Fruit fly (Drosophila melanogaster) whole organism, embryonic: ENCODE data around the gene Sfp33A4.

Source experiments
- Ada2b ChIP-seq: fragments of 200-800 bp; sonication (Bioruptor generic); IDR thresholded peaks from 2 replicates; pipeline ENCODE4 v1.3.6; 2022; ENCODE audit warnings: missing biosample characterization, missing genetic modification characterization
- Atf-2 ChIP-seq: fragments of 200-800 bp; sonication (Bioruptor generic); optimal IDR thresholded peaks from 2 replicates; lab custom pipeline; 2016; ENCODE audit warnings: missing biosample characterization, missing genetic modification characterization
- CG10321 ChIP-seq: fragments of 200-800 bp; sonication (Bioruptor generic); IDR thresholded peaks from 2 replicates; pipeline ENCODE4 v1.3.6; 2022; ENCODE audit warnings: missing biosample characterization, missing genetic modification characterization
- CG11247 ChIP-seq: fragments of 200-800 bp; sonication (Bioruptor generic); IDR thresholded peaks from 2 replicates; pipeline ENCODE4 v1.3.6; 2022; ENCODE audit warnings: missing biosample characterization, missing genetic modification characterization
- CG13424 ChIP-seq: fragments of 200-800 bp; sonication (Bioruptor generic); optimal IDR thresholded peaks from 2 replicates; lab custom pipeline; 2019; ENCODE audit warnings: missing biosample characterization, mild to moderate bottlenecking, missing genetic modification characterization, moderate library complexity
- CG15011 ChIP-seq: fragments of 200-800 bp; sonication (Bioruptor generic); optimal IDR thresholded peaks from 3 replicates; lab custom pipeline; 2018; ENCODE audit warnings: missing biosample characterization, mild to moderate bottlenecking, missing genetic modification characterization
- CG15514 ChIP-seq: fragments of 200-800 bp; sonication (Bioruptor generic); optimal IDR thresholded peaks from 3 replicates; lab custom pipeline; 2017; ENCODE audit warnings: missing biosample characterization, missing genetic modification characterization, mild to moderate bottlenecking, moderate library complexity, missing genetic modification reagents
- CG17612 ChIP-seq: fragments of 200-800 bp; sonication (Bioruptor generic); IDR thresholded peaks from 2 replicates; pipeline ENCODE4 v1.3.6; 2022; ENCODE audit warnings: missing biosample characterization, missing genetic modification characterization
- CG17829 ChIP-seq: fragments of 200-800 bp; optimal IDR thresholded peaks from 2 replicates; lab custom pipeline; 2019; ENCODE audit warnings: missing biosample characterization, mild to moderate bottlenecking, missing genetic modification characterization, moderate library complexity
- CG18262 ChIP-seq: fragments of 200-800 bp; optimal IDR thresholded peaks from 3 replicates; lab custom pipeline; 2019; ENCODE audit warnings: missing biosample characterization, mild to moderate bottlenecking, missing genetic modification characterization, moderate library complexity
- CG2199 ChIP-seq: fragments of 200-800 bp; sonication (Bioruptor generic); IDR thresholded peaks from 3 replicates; pipeline ENCODE4 v1.3.6; 2022; ENCODE audit warnings: missing biosample characterization, missing genetic modification characterization
- CG32772 ChIP-seq: fragments of 200-800 bp; sonication (Bioruptor generic); IDR thresholded peaks from 2 replicates; pipeline ENCODE4 v1.3.6; 2022; ENCODE audit warnings: missing biosample characterization, missing genetic modification characterization
- CG34224 ChIP-seq: fragments of 200-800 bp; sonication (Bioruptor generic); IDR thresholded peaks from 3 replicates; pipeline ENCODE4 v1.3.6; 2022; ENCODE audit warnings: missing biosample characterization, missing genetic modification characterization; ENCODE audit not compliant: partially characterized antibody
- CG4328 ChIP-seq: fragments of 200-800 bp; sonication (Bioruptor generic); optimal IDR thresholded peaks from 3 replicates; lab custom pipeline; 2017; ENCODE audit warnings: missing biosample characterization, missing genetic modification reagents, missing genetic modification characterization
- CG4730 ChIP-seq: fragments of 200-800 bp; sonication (Bioruptor generic); IDR thresholded peaks from 2 replicates; pipeline ENCODE4 v1.3.6; 2022; ENCODE audit warnings: missing biosample characterization, missing genetic modification characterization
- CG4820 ChIP-seq: fragments of 200-800 bp; sonication (Bioruptor generic); optimal IDR thresholded peaks from 3 replicates; lab custom pipeline; 2016; ENCODE audit warnings: missing biosample characterization, missing genetic modification characterization
- CG4854 ChIP-seq: fragments of 200-800 bp; sonication (Bioruptor generic); optimal IDR thresholded peaks from 2 replicates; lab custom pipeline; 2016; ENCODE audit warnings: missing biosample characterization, missing genetic modification characterization, inconsistent platforms
- CG6175 ChIP-seq: fragments of 200-800 bp; sonication (Bioruptor generic); IDR thresholded peaks from 3 replicates; pipeline ENCODE4 v1.3.6; 2022; ENCODE audit warnings: missing biosample characterization, missing genetic modification characterization
- CG7745 ChIP-seq: fragments of 200-800 bp; sonication (Bioruptor generic); optimal IDR thresholded peaks from 2 replicates; lab custom pipeline; 2018; ENCODE audit warnings: missing biosample characterization, mild to moderate bottlenecking, missing genetic modification characterization, moderate library complexity
- CG8089 ChIP-seq: fragments of 200-800 bp; sonication (Bioruptor generic); optimal IDR thresholded peaks from 3 replicates; lab custom pipeline; 2016; ENCODE audit warnings: missing biosample characterization, missing genetic modification characterization
- CG8290 ChIP-seq, 3 experiments: fragments of 200-800 bp; sonication (Bioruptor generic); optimal IDR thresholded peaks; 2 replicates each; lab custom pipeline; 2016 to 2019; ENCODE audit warnings: missing biosample characterization in 3 of 3, missing genetic modification characterization in 3 of 3, mild to moderate bottlenecking in 2 of 3, moderate library complexity in 1 of 3
- CG9932 ChIP-seq: fragments of 200-800 bp; sonication (Bioruptor generic); IDR thresholded peaks from 2 replicates; pipeline ENCODE4 v1.3.6; 2022; ENCODE audit warnings: missing biosample characterization, missing genetic modification characterization
- CoRest ChIP-seq: fragments of 200-800 bp; sonication (Bioruptor generic); optimal IDR thresholded peaks from 3 replicates; lab custom pipeline; 2018; ENCODE audit warnings: missing biosample characterization, mild to moderate bottlenecking, missing genetic modification characterization, moderate library complexity
- D19B ChIP-seq: fragments of 200-800 bp; sonication (Bioruptor generic); optimal IDR thresholded peaks from 2 replicates; lab custom pipeline; 2017; ENCODE audit warnings: missing biosample characterization, mild to moderate bottlenecking, missing genetic modification characterization
- Dbx ChIP-seq: fragments of 200-800 bp; sonication (Bioruptor generic); IDR thresholded peaks from 3 replicates; pipeline ENCODE4 v1.3.6; 2022; ENCODE audit warnings: missing biosample characterization, missing genetic modification characterization
- Doc2 ChIP-seq: fragments of 200-800 bp; sonication (Bioruptor generic); IDR thresholded peaks from 2 replicates; pipeline ENCODE4 v1.3.6; 2022; ENCODE audit warnings: missing biosample characterization, missing genetic modification characterization
- Dp ChIP-seq: fragments of 200-800 bp; sonication (Bioruptor generic); optimal IDR thresholded peaks from 2 replicates; lab custom pipeline; 2018; ENCODE audit warnings: missing biosample characterization, mild to moderate bottlenecking, missing genetic modification characterization, moderate library complexity
- H15 ChIP-seq: fragments of 200-800 bp; sonication (Bioruptor generic); IDR thresholded peaks from 3 replicates; pipeline ENCODE4 v1.3.6; 2022; ENCODE audit warnings: missing biosample characterization, missing genetic modification characterization
- HHEX ChIP-seq: fragments of 200-800 bp; sonication (Bioruptor generic); optimal IDR thresholded peaks from 3 replicates; lab custom pipeline; 2017; ENCODE audit warnings: missing biosample characterization, mild to moderate bottlenecking, missing genetic modification characterization, missing genetic modification reagents
- HLH4C ChIP-seq: fragments of 200-800 bp; sonication (Bioruptor generic); IDR thresholded peaks from 3 replicates; pipeline ENCODE4 v1.3.6; 2022; ENCODE audit warnings: missing biosample characterization, missing genetic modification characterization; ENCODE audit not compliant: partially characterized antibody
- HLH54F ChIP-seq: fragments of 200-800 bp; sonication (Bioruptor generic); optimal IDR thresholded peaks from 3 replicates; lab custom pipeline; 2016; ENCODE audit warnings: missing biosample characterization, missing genetic modification characterization
- Hey ChIP-seq: fragments of 200-800 bp; sonication (Bioruptor generic); optimal IDR thresholded peaks from 3 replicates; lab custom pipeline; 2018; ENCODE audit warnings: missing biosample characterization, mild to moderate bottlenecking, missing genetic modification characterization
- Kr ChIP-seq: fragments of 200-800 bp; sonication (Bioruptor generic); optimal IDR thresholded peaks from 2 replicates; lab custom pipeline; 2017; ENCODE audit warnings: missing biosample characterization, mild to moderate bottlenecking, missing genetic modification characterization
- NC2α ChIP-seq: fragments of 200-800 bp; sonication (Bioruptor generic); optimal IDR thresholded peaks from 2 replicates; lab custom pipeline; 2016; ENCODE audit warnings: missing biosample characterization, missing genetic modification characterization
- NFAT ChIP-seq: fragments of 200-800 bp; sonication (Bioruptor generic); IDR thresholded peaks from 2 replicates; pipeline ENCODE4 v1.3.6; 2022; ENCODE audit warnings: missing biosample characterization, missing genetic modification characterization
- Oli ChIP-seq: fragments of 200-800 bp; sonication (Bioruptor generic); optimal IDR thresholded peaks from 2 replicates; lab custom pipeline; 2018; ENCODE audit warnings: missing biosample characterization, mild to moderate bottlenecking, missing genetic modification characterization, moderate library complexity
- ac ChIP-seq: fragments of 200-800 bp; sonication (Bioruptor generic); optimal IDR thresholded peaks from 3 replicates; lab custom pipeline; 2017; ENCODE audit warnings: missing biosample characterization, mild to moderate bottlenecking, missing genetic modification characterization
- al ChIP-seq: fragments of 200-800 bp; sonication (Bioruptor generic); IDR thresholded peaks from 2 replicates; pipeline ENCODE4 v1.3.6; 2022; ENCODE audit warnings: missing biosample characterization, missing genetic modification characterization
- ap ChIP-seq: fragments of 200-800 bp; sonication (Bioruptor generic); IDR thresholded peaks from 2 replicates; pipeline ENCODE4 v1.3.6; 2022; ENCODE audit warnings: missing biosample characterization, missing genetic modification characterization
- br ChIP-seq: fragments of >200 bp; optimal IDR thresholded peaks from 2 replicates; lab custom pipeline; 2017
- croc ChIP-seq: fragments of 200-800 bp; sonication (Bioruptor generic); conservative IDR thresholded peaks from 3 replicates; pipeline ENCODE4 v1.3.6; 2022; ENCODE audit warnings: missing biosample characterization, missing genetic modification characterization
- crp ChIP-seq, 2 experiments: fragments of 200-800 bp; sonication (Bioruptor generic); optimal IDR thresholded peaks; 2 replicates in 1 of 2; 3 replicates in 1 of 2; lab custom pipeline; 2017; ENCODE audit warnings: missing biosample characterization in 2 of 2, missing genetic modification characterization in 2 of 2, mild to moderate bottlenecking in 1 of 2, moderate library complexity in 1 of 2
- emc ChIP-seq: fragments of 200-800 bp; sonication (Bioruptor generic); optimal IDR thresholded peaks from 2 replicates; lab custom pipeline; 2016; ENCODE audit warnings: missing biosample characterization, missing genetic modification characterization
- fd102C ChIP-seq: fragments of 200-800 bp; sonication (Bioruptor generic); optimal IDR thresholded peaks from 2 replicates; lab custom pipeline; 2018; ENCODE audit warnings: missing biosample characterization, mild to moderate bottlenecking, missing genetic modification characterization, moderate library complexity
- kni ChIP-seq: fragments of 200-800 bp; sonication (Bioruptor generic); optimal IDR thresholded peaks from 3 replicates; lab custom pipeline; 2017; ENCODE audit warnings: mild to moderate bottlenecking, missing biosample characterization, missing genetic modification reagents, missing genetic modification characterization
- rib ChIP-seq: fragments of 200-800 bp; sonication (Bioruptor generic); IDR thresholded peaks from 2 replicates; pipeline ENCODE4 v1.3.6; 2022; ENCODE audit warnings: missing biosample characterization, missing genetic modification characterization
- salm ChIP-seq: fragments of 200-800 bp; sonication (Bioruptor generic); optimal IDR thresholded peaks from 2 replicates; lab custom pipeline; 2018; ENCODE audit warnings: missing biosample characterization, mild to moderate bottlenecking, missing genetic modification characterization
- schlank ChIP-seq: fragments of 200-800 bp; sonication (Bioruptor generic); optimal IDR thresholded peaks from 2 replicates; lab custom pipeline; 2018; ENCODE audit warnings: missing biosample characterization, mild to moderate bottlenecking, missing genetic modification characterization
- wdn ChIP-seq: fragments of 200-800 bp; sonication (Bioruptor generic); IDR thresholded peaks from 2 replicates; pipeline ENCODE4 v1.3.6; 2022; ENCODE audit warnings: missing biosample characterization, missing genetic modification characterization
- wek ChIP-seq: fragments of 200-800 bp; sonication (Bioruptor generic); optimal IDR thresholded peaks from 3 replicates; lab custom pipeline; 2018; ENCODE audit warnings: missing biosample characterization, mild to moderate bottlenecking, missing genetic modification characterization, moderate library complexity
- wor ChIP-seq: fragments of 200-800 bp; sonication (Bioruptor generic); IDR thresholded peaks from 2 replicates; pipeline ENCODE4 v1.3.6; 2022; ENCODE audit warnings: missing biosample characterization, missing genetic modification characterization

Gene Sfp33A4

DNA sequence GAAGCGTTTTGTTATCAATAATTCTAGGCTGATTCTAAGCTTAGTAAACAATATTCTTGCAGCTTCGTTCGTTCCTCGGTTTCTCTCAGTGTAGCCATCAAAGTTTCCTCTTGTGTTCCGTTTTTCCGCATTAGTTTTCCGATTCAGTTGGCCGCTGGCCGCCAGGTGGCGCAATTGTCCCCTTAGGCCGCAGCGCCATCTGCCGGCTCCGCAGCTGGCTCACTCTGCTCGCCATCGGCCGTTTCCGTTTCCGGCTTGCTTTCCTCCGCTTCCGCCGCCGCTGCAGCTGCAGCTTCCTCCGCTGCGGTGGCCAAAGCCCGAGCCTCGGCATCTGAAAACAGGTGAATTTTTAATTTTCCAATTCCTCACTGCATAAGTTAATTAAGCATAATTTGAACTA is 20.7 kb upstream of the Sfp33A4 start (continued):
- TF ChIP-seq CG8089 (GFP tag; lab: Kevin White, UChicago) = peak; percentile 98
- TF ChIP-seq wdn (GFP tag; lab: Robert Waterston, UW) = peak; percentile 68
- TF ChIP-seq CG13424 (tag; lab: Kevin White, UChicago) = peak; percentile 76
- TF ChIP-seq HLH54F (GFP tag; lab: Kevin White, UChicago) = peak; percentile 76
- peak; percentile 97 for TF ChIP-seq HHEX (GFP tag; lab: Kevin White, UChicago)
- peak; percentile 80 for TF ChIP-seq CoRest (tag; lab: Kevin White, UChicago)
- TF ChIP-seq CG11247 (GFP tag; lab: Robert Waterston, UW) = peak; percentile 90
- peak; percentile 93 for TF ChIP-seq CG4854 (GFP tag; lab: Kevin White, UChicago)
- peak; percentile 87 for TF ChIP-seq Dbx (GFP tag; lab: Robert Waterston, UW)
- TF ChIP-seq Dp (GFP tag; lab: Kevin White, UChicago) = peak; percentile 1
- peak; percentile 87 for TF ChIP-seq CG32772 (GFP tag; lab: Robert Waterston, UW)
- peak; percentile 97 for TF ChIP-seq CG4328 (GFP tag; lab: Kevin White, UChicago)
- peak; percentile 98 for TF ChIP-seq fd102C (GFP tag; lab: Kevin White, UChicago)
- TF ChIP-seq kni (GFP tag; lab: Kevin White, UChicago) = peak; percentile 96
- 0 out of 3 replicates have a peak, but pooled peaks have one; percentile 21 for TF ChIP-seq HLH4C
- TF ChIP-seq schlank (tag; lab: Kevin White, UChicago) = peak; percentile 87
- peak; percentile 77 for TF ChIP-seq CG17612 (GFP tag; lab: Robert Waterston, UW)
- TF ChIP-seq CG7745 = no peak
- peak; percentile 85 for TF ChIP-seq CG4730 (GFP tag; lab: Robert Waterston, UW)
- peak; percentile 92 for TF ChIP-seq emc (GFP tag; lab: Kevin White, UChicago)
- TF ChIP-seq Oli (tag; lab: Kevin White, UChicago) = peak; percentile 90
- peak; percentile 89 for TF ChIP-seq Ada2b
- TF ChIP-seq CG4820 (GFP tag; lab: Kevin White, UChicago) = peak; percentile 92
- peak; percentile 68 for TF ChIP-seq CG10321 (GFP tag; lab: Robert Waterston, UW)
- TF ChIP-seq CG17829 (tag; lab: Kevin White, UChicago) = peak; percentile 95
- peak; percentile 75 for TF ChIP-seq salm (tag; lab: Kevin White, UChicago)
- peak; percentile 92 for TF ChIP-seq CG15011
- TF ChIP-seq CG6175 (GFP tag; lab: Robert Waterston, UW) = peak; percentile 78
- 0 out of 2 replicates have a peak, but pooled peaks have one; percentile 37 for TF ChIP-seq al (GFP tag; lab: Robert Waterston, UW)
- peak; percentile 99 for TF ChIP-seq Kr
- peak in 1 of 2 experiments; percentile 27 for TF ChIP-seq crp (GFP tag; optimal IDR thresholded peaks at IDR 0.05; lab: Kevin White, UChicago)
- peak; percentile 88 for TF ChIP-seq Hey
- TF ChIP-seq croc (GFP tag; lab: Robert Waterston, UW) = peak; percentile 84
- 0 out of 2 replicates have a peak, but pooled peaks have one; percentile 19 for TF ChIP-seq rib (GFP tag; lab: Robert Waterston, UW)
- TF ChIP-seq NFAT = peak; percentile 91
- TF ChIP-seq CG8290 (GFP tag; optimal IDR thresholded peaks at IDR 0.05; lab: Kevin White, UChicago) = peak; percentile 92
- peak; percentile 91 to 98 for TF ChIP-seq CG8290 (tag; optimal IDR thresholded peaks at IDR 0.05; lab: Kevin White, UChicago)
- TF ChIP-seq Doc2 (GFP tag; lab: Robert Waterston, UW) = no peak
- TF ChIP-seq ap (GFP tag; lab: Robert Waterston, UW) = peak; percentile 91
- peak; percentile 97 for TF ChIP-seq NC2α
- peak; percentile 89 for TF ChIP-seq CG18262
- peak; percentile 79 for TF ChIP-seq D19B (GFP tag; lab: Kevin White, UChicago)
- peak; percentile 65 for TF ChIP-seq CG9932 (GFP tag; lab: Robert Waterston, UW)
- peak; percentile 78 for TF ChIP-seq Atf-2 (GFP tag; lab: Kevin White, UChicago)
- TF ChIP-seq H15 = peak; percentile 94
- peak; percentile 98 for TF ChIP-seq CG2199 (GFP tag; lab: Robert Waterston, UW)
- peak; percentile 99 for TF ChIP-seq ac
- peak; percentile 95 for TF ChIP-seq wek (GFP tag; lab: Kevin White, UChicago)
- TF ChIP-seq br (lab: Kevin White, UChicago) = no peak
- peak; percentile 72 for TF ChIP-seq wor (GFP tag; lab: Robert Waterston, UW)
- TF ChIP-seq CG15514 (GFP tag; lab: Kevin White, UChicago) = peak; percentile 94
- no peak for TF ChIP-seq CG34224 (GFP tag; lab: Robert Waterston, UW)
